Worm (Caenorhabditis elegans): Measurements from ENCODE around the gene tbc-7.

tbc-7 gene

DNA sequence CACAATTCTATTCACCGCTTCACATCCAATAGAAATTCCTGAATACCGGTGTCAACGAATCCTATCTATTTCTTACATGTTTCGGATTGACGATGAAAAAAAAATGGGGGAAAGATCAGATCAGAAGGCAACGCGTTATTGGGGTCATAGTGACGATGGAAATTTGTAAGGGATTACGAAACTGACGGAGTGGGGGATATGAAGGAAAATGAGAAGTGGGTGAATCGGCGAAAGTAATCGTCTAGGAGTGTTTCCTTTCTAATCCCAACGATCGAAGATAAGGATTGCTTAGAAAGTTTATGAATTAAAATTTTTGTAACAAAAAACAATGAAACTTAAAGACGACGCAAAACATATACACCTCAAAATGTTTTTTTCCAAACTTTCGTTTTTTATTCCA lies 35.1 kb upstream of the tbc-7 start:
- no peak for TF ChIP-seq ztf-25 (GFP tag; IDR thresholded peaks at IDR 0.05)
- TF ChIP-seq nhr-179 (tag; optimal IDR thresholded peaks at IDR 0.05), result no peak
- no peak for TF ChIP-seq dpl-1 (GFP tag; optimal IDR thresholded peaks at IDR 0.05)
- no peak for TF ChIP-seq him-1 (tag; optimal IDR thresholded peaks at IDR 0.05)
- no peak for TF ChIP-seq madf-8 (GFP tag; conservative IDR thresholded peaks at IDR 0.05)
- no peak for TF ChIP-seq ceh-27 (GFP tag; optimal IDR thresholded peaks at IDR 0.05)
- no peak for TF ChIP-seq tbp1 (GFP tag; optimal IDR thresholded peaks at IDR 0.05)
- TF ChIP-seq F10E7.11 (tag; optimal IDR thresholded peaks at IDR 0.05), result no peak
- TF ChIP-seq aptf-2 (GFP tag; conservative IDR thresholded peaks at IDR 0.05), result no peak
- TF ChIP-seq lsy-27 (tag; optimal IDR thresholded peaks at IDR 0.05; ENCODE audit: borderline replicate concordance, insufficient read depth), result no peak
- no peak for TF ChIP-seq snpc-1.1 (tag; optimal IDR thresholded peaks at IDR 0.05; ENCODE audit: insufficient read depth)
- TF ChIP-seq efl-1 (GFP tag; optimal IDR thresholded peaks at IDR 0.05), result no peak
- no peak for TF ChIP-seq mxl-1 (tag; optimal IDR thresholded peaks at IDR 0.05)
- no peak for TF ChIP-seq attf-3 (GFP tag; conservative IDR thresholded peaks at IDR 0.05)
- TF ChIP-seq fkh-3 (tag; optimal IDR thresholded peaks at IDR 0.05), result no peak

- TF ChIP-seq ceh-100 (GFP tag; IDR thresholded peaks at IDR 0.05) (no peak), let-526 (GFP tag; IDR thresholded peaks at IDR 0.05) (peak; percentile 74; the same call in 1 of the 2 replicates), madf-6 (GFP tag; IDR thresholded peaks at IDR 0.05) (peak; percentile 30; the same call in 1 of the 2 replicates), atf-7 (tag; optimal IDR thresholded peaks at IDR 0.05) (peak; percentile 45), K11D2.4 (GFP tag; IDR thresholded peaks at IDR 0.05) (no peak), K12H6.12 (tag; optimal IDR thresholded peaks at IDR 0.05) (no peak), ztf-28 (GFP tag; IDR thresholded peaks at IDR 0.05) (no peak), dpl-1 (GFP tag; optimal IDR thresholded peaks at IDR 0.05) (no peak), aptf-2 (GFP tag; conservative IDR thresholded peaks at IDR 0.05) (no peak), F49E8.2 (tag; optimal IDR thresholded peaks at IDR 0.05; ENCODE audit: insufficient read depth) (no peak), ZK185.1 (tag; optimal IDR thresholded peaks at IDR 0.05; ENCODE audit: poor library complexity, severe bottlenecking) (no peak), tbp1 (GFP tag; optimal IDR thresholded peaks at IDR 0.05) (peak; percentile 11), mel-28 (tag; optimal IDR thresholded peaks at IDR 0.05; ENCODE audit: borderline replicate concordance) (no peak), ccch-3 (GFP tag; optimal IDR thresholded peaks at IDR 0.05) (no peak), Y53G8AR.9 (GFP tag; conservative IDR thresholded peaks at IDR 0.05) (peak; percentile 85; the same call in 1 of the 2 replicates), B0035.1 (tag; optimal IDR thresholded peaks at IDR 0.05) (peak; percentile 25), pha-4 (tag; optimal IDR thresholded peaks at IDR 0.05) (no peak), sea-2 (GFP tag; IDR thresholded peaks at IDR 0.05) (no peak), lsy-27 (tag; optimal IDR thresholded peaks at IDR 0.05; ENCODE audit: borderline replicate concordance, insufficient read depth) (no peak), nhr-80 (tag; optimal IDR thresholded peaks at IDR 0.05) (peak; percentile 79), ekl-4 (GFP tag; IDR thresholded peaks at IDR 0.05) (peak; percentile 54; the same call in 1 of the 2 replicates), rcor-1 (GFP tag; IDR thresholded peaks at IDR 0.05) (no peak), D2030.7 (GFP tag; IDR thresholded peaks at IDR 0.05) (no peak), lin-54 (GFP tag; optimal IDR thresholded peaks at IDR 0.05) (no peak), ceh-40 (GFP tag; IDR thresholded peaks at IDR 0.05) (no peak), let-607 (tag; optimal IDR thresholded peaks at IDR 0.05) (peak; percentile 72 to 76), lir-1 (GFP tag; conservative IDR thresholded peaks at IDR 0.05) (no peak), lag-1 (GFP tag; IDR thresholded peaks at IDR 0.05) (no peak), F22D6.2 (tag; optimal IDR thresholded peaks at IDR 0.05) (no peak), dox-1 (GFP tag; IDR thresholded peaks at IDR 0.05) (peak; percentile 60), nfyb-1 (GFP tag; IDR thresholded peaks at IDR 0.05) (peak; percentile 83), chd-7 (tag; optimal IDR thresholded peaks at IDR 0.05) (peak; percentile 44), cebp-1 (GFP tag; IDR thresholded peaks at IDR 0.05) (no peak), cebp-1 (tag; optimal IDR thresholded peaks at IDR 0.05) (peak; percentile 59), unc-62 (GFP tag; optimal IDR thresholded peaks at IDR 0.05) (peak; percentile 86)
Measured at ce11 chrX:5100738-5101379, 33.2 kb upstream of the tbc-7 start, which contains the start of gene vit-2. TSS of gene vit-2 (plus strand) at chrX:5101042.

Data from whole organism, young adult.